Worm (Caenorhabditis elegans): Measurements from ENCODE around the gene R02D5.8.

DNA sequence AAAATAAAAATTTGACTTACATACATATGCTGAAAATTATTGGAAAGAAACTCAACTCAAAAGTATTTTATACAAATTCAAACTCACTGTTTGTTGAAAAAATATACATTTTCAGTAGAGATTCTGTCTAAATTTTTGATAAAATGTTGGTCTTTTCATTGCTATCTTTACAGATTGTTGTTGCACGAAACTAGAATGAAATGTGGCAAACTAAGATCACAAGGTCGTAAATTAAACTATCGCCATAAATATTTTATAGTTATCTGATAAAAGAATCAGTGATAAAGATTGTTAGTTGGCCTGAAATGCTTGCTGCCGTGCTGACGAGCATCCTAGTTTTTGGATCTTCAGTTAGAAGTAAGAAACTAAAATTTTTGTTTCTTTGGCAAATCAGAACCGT lies 40.2 kb downstream of the R02D5.8 start, which contains the start of gene clec-55:
- TF ChIP-seq ref-1 (GFP tag; conservative IDR thresholded peaks at IDR 0.05) (no peak), klf-2 (GFP tag; conservative IDR thresholded peaks at IDR 0.05) (no peak), flt-1 (GFP tag; IDR thresholded peaks at IDR 0.05) (no peak), med-1 (GFP tag; optimal IDR thresholded peaks at IDR 0.05; ENCODE audit: insufficient read depth) (no peak), ztf-23 (GFP tag; IDR thresholded peaks at IDR 0.05) (no peak), ztf-29 (GFP tag; IDR thresholded peaks at IDR 0.05) (no peak), cog-1 (tag; optimal IDR thresholded peaks at IDR 0.05) (no peak)
